Fruit fly (Drosophila melanogaster): ENCODE data around the gene UK114.

The UK114 gene

dm6 chr2L:15306802-15307201, 31.9 kb upstream of the UK114 start:
- TF ChIP-seq CG9139 (GFP tag; optimal IDR thresholded peaks at IDR 0.05) (no peak), CG4318 (GFP tag; optimal IDR thresholded peaks at IDR 0.05) (no peak), Eip78C (GFP tag) (no peak), Ets21C (GFP tag; optimal IDR thresholded peaks at IDR 0.05) (no peak), CG7368 (GFP tag; optimal IDR thresholded peaks at IDR 0.05) (no peak), Hr4 (GFP tag; optimal IDR thresholded peaks at IDR 0.05) (no peak), salr (GFP tag; optimal IDR thresholded peaks at IDR 0.05) (no peak), CG11762 (GFP tag; optimal IDR thresholded peaks at IDR 0.05; ENCODE audit: insufficient read depth) (no peak), CG8632 (GFP tag; optimal IDR thresholded peaks at IDR 0.05) (no peak), CG8319 (GFP tag; optimal IDR thresholded peaks at IDR 0.05) (no peak), Hr38 (GFP tag; optimal IDR thresholded peaks at IDR 0.05) (no peak), svp (GFP tag) (no peak), CG6854 (GFP tag; optimal IDR thresholded peaks at IDR 0.05) (no peak), Lpt (GFP tag; optimal IDR thresholded peaks at IDR 0.05) (no peak), esn (GFP tag; optimal IDR thresholded peaks at IDR 0.05) (no peak), Blimp-1 (GFP tag; optimal IDR thresholded peaks at IDR 0.05) (no peak), pdm3 (GFP tag; optimal IDR thresholded peaks at IDR 0.05) (no peak), Ets96B (tag; optimal IDR thresholded peaks at IDR 0.05) (no peak)

- TF ChIP-seq lz (GFP tag; optimal IDR thresholded peaks at IDR 0.05) (peak; percentile 53), CG10669 (GFP tag; optimal IDR thresholded peaks at IDR 0.05) (peak; percentile 23), svp (GFP tag) (peak; percentile 85), acj6 (GFP tag; optimal IDR thresholded peaks at IDR 0.05) (peak; percentile 65), CG7368 (GFP tag; optimal IDR thresholded peaks at IDR 0.05) (peak; percentile 37), CG4318 (GFP tag; optimal IDR thresholded peaks at IDR 0.05) (peak; percentile 49), topi (GFP tag; optimal IDR thresholded peaks at IDR 0.05) (peak; percentile 68), Met (GFP tag; optimal IDR thresholded peaks at IDR 0.05) (peak; percentile 74), cyc (GFP tag; optimal IDR thresholded peaks at IDR 0.05) (peak; percentile 63), CG9139 (GFP tag; optimal IDR thresholded peaks at IDR 0.05) (no peak), spab (GFP tag; optimal IDR thresholded peaks at IDR 0.05) (peak; percentile 26), Blimp-1 (GFP tag; optimal IDR thresholded peaks at IDR 0.05) (peak; percentile 29), CG10631 (GFP tag; optimal IDR thresholded peaks at IDR 0.05) (peak; percentile 63), CG11762 (GFP tag; optimal IDR thresholded peaks at IDR 0.05; ENCODE audit: insufficient read depth) (no peak), eg (GFP tag; IDR thresholded peaks at IDR 0.05) (no peak), ss (GFP tag; optimal IDR thresholded peaks at IDR 0.05) (peak in 1 of 2 experiments; percentile 12), net (GFP tag; optimal IDR thresholded peaks at IDR 0.05) (peak; percentile 57), achi (GFP tag; optimal IDR thresholded peaks at IDR 0.05) (peak; percentile 65), Lpt (GFP tag; optimal IDR thresholded peaks at IDR 0.05) (peak; percentile 67), CG8119 (GFP tag; IDR thresholded peaks at IDR 0.05) (peak; percentile 80), CG6276 (GFP tag; optimal IDR thresholded peaks at IDR 0.05) (peak; percentile 73), CG34406 (GFP tag; optimal IDR thresholded peaks at IDR 0.05) (peak; percentile 68), OdsH (GFP tag; optimal IDR thresholded peaks at IDR 0.05) (peak; percentile 59), Hr4 (GFP tag; optimal IDR thresholded peaks at IDR 0.05) (peak; percentile 30), Ets96B (tag; optimal IDR thresholded peaks at IDR 0.05) (peak; percentile 48), Sox14 (GFP tag; optimal IDR thresholded peaks at IDR 0.05) (peak; percentile 36), Hr38 (GFP tag; optimal IDR thresholded peaks at IDR 0.05) (no peak), esn (GFP tag; optimal IDR thresholded peaks at IDR 0.05) (peak; percentile 82), dac (GFP tag; optimal IDR thresholded peaks at IDR 0.05) (peak; percentile 27), Eip75B (GFP tag; optimal IDR thresholded peaks at IDR 0.05) (peak; percentile 46), salr (GFP tag; optimal IDR thresholded peaks at IDR 0.05) (peak in 1 of 2 experiments; percentile 76), CG8319 (GFP tag; optimal IDR thresholded peaks at IDR 0.05) (peak; percentile 17), Eip93F (GFP tag; optimal IDR thresholded peaks at IDR 0.05) (no peak), Ets21C (GFP tag; optimal IDR thresholded peaks at IDR 0.05) (no peak), CG32006 (GFP tag; optimal IDR thresholded peaks at IDR 0.05) (peak; percentile 83), CG6792 (GFP tag; optimal IDR thresholded peaks at IDR 0.05) (peak; percentile 62), vri (GFP tag; optimal IDR thresholded peaks at IDR 0.05) (peak; percentile 51), CG6163 (GFP tag; IDR thresholded peaks at IDR 0.05) (no peak), dsx (GFP tag; optimal IDR thresholded peaks at IDR 0.05; ENCODE audit: poor library complexity, severe bottlenecking) (peak; percentile 39), CG6854 (GFP tag; optimal IDR thresholded peaks at IDR 0.05) (no peak), fd85E (GFP tag; optimal IDR thresholded peaks at IDR 0.05) (no peak), CG31627 (GFP tag; optimal IDR thresholded peaks at IDR 0.05) (peak; percentile 54), fd59A (GFP tag; optimal IDR thresholded peaks at IDR 0.05) (peak; percentile 11), Sox102F (GFP tag; optimal IDR thresholded peaks at IDR 0.05) (peak; percentile 41), Eip78C (GFP tag) (peak; percentile 89)
Observed at dm6 chr2L:15304359-15304758, 29.5 kb upstream of the UK114 start.

Measured in whole organism, prepupa.